Worm (Caenorhabditis elegans): ENCODE measurements around the gene cdt-2.

cdt-2 gene

DNA sequence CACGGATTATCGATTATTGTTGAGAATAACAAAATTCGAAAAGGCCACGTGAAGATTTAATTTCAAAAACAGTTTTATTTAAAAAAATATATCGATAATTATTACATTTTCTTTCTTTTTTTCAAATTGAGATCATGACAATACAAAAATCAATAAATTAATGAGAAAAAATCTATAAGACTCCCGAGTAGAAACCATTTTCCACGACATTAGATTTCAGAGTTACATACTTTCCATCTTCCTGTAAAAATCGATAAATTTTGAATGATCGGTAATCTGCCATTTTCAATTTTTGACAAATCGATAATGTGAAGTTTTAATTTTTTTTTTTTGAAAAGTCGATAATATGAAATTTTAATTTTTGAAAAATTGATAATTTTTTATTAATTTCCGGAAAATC, 45.2 kb downstream of the cdt-2 start, which contains the start of gene C30G7.3:
C30G7.3 (minus strand) TSS at position 8 of the 400 bp plus-strand sequence.
- no peak for TF ChIP-seq unc-62 (GFP tag; optimal IDR thresholded peaks at IDR 0.05)

DNA sequence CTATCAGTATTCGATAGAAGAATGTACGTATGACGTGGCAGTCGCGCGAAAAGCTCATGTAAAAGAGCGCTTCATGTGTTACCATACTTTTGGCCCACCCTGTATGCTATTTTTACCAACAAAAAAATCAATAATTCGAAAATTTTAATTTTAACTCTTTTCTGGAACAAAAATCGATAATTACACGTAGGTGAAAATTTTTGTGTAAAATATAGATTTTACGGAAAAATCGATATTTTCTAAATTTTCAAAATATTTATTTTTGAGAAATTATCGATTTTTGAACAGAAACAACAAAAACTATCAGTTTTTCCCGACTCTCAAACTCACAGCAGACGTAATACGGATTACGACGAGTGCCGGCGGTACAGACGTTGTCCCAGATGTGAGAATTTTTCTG, 45.8 kb downstream of the cdt-2 start:
- TF ChIP-seq unc-62 (GFP tag; optimal IDR thresholded peaks at IDR 0.05), result no peak

DNA sequence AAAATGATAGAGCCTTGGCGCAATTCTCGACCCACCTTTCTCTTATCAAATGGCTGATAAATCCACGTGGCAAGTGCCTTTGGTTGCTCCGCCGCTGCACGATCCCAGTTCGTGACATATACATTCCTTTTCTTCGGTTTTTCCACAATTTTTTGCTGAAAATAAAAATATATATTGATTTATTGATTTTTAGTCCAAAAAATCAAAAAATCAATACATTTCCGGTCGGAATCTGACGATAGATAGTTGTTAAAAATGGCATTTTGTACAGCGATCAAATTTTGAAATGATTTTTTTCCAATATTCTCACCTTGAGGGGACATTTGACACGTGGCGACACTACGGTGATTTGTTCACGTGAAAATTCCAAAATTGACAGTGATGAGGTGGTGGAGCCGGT, 47.2 kb downstream of the cdt-2 start:
- TF ChIP-seq unc-62 (GFP tag; optimal IDR thresholded peaks at IDR 0.05), result no peak

DNA sequence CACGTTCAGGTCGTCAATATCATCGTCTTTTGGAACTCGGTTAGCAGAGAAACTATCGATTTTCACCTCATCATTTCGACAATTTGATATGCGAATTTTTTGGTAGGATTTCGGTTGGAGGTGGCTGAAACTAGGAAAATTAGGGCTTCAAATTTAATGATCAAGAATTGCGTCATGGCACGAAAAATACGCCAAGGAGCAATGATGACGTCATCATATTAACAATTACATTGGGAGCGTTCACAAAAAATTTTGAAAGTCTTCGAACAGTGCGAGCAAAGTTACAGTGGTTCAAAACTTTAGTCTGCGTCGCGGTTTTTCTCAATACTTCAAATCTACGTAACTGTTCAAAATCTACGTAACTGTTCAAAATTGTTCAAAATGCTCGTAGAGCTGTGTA, 48.0 kb downstream of the cdt-2 start:
- no peak for TF ChIP-seq unc-62 (GFP tag; optimal IDR thresholded peaks at IDR 0.05)
